Fruit fly (Drosophila melanogaster): ENCODE results near the gene grp.

The grp gene

dm6 chr2L:16743055-16743805 is 63.4 kb downstream of the grp start, which contains the start of the genes LSm7 and BuGZ (continued):
- TF ChIP-seq CG8359 (GFP tag; optimal IDR thresholded peaks at IDR 0.05; ENCODE audit: borderline replicate concordance) (no peak), hb (GFP tag; IDR thresholded peaks at IDR 0.05; ENCODE audit: partially characterized antibody) (no peak), CG18619 (GFP tag; optimal IDR thresholded peaks at IDR 0.05) (peak; percentile 24), hbn (GFP tag; IDR thresholded peaks at IDR 0.05; ENCODE audit: partially characterized antibody) (peak; percentile 55; the same call in 1 of the 2 replicates), CTCF (GFP tag; optimal IDR thresholded peaks at IDR 0.05) (peak; percentile 97), CG32532 (GFP tag; IDR thresholded peaks at IDR 0.05) (peak; percentile 34; the same call in 1 of the 2 replicates), onecut (GFP tag; IDR thresholded peaks at IDR 0.05) (peak; percentile 70; the same call in 1 of the 2 replicates), Camta (GFP tag; optimal IDR thresholded peaks at IDR 0.05) (peak; percentile 25), Myb (GFP tag; optimal IDR thresholded peaks at IDR 0.05) (peak; percentile 4), Eip74EF (GFP tag; optimal IDR thresholded peaks at IDR 0.05) (no peak), stwl (tag; optimal IDR thresholded peaks at IDR 0.05) (peak; percentile 86), Opbp (GFP tag; IDR thresholded peaks at IDR 0.05; ENCODE audit: partially characterized antibody) (peak; percentile 37; the same call in 1 of the 3 replicates), zfh2 (GFP tag; optimal IDR thresholded peaks at IDR 0.05) (no peak), Xbp1 (GFP tag; optimal IDR thresholded peaks at IDR 0.05) (peak; percentile 66), gt (GFP tag; IDR thresholded peaks at IDR 0.05) (no peak), CG6254 (GFP tag; optimal IDR thresholded peaks at IDR 0.05) (peak; percentile 19), CG2116 (GFP tag; optimal IDR thresholded peaks at IDR 0.05) (peak; percentile 85), cg (GFP tag; optimal IDR thresholded peaks at IDR 0.05) (peak; percentile 92), CG6175 (GFP tag; IDR thresholded peaks at IDR 0.05) (no peak), Jarid2 (GFP tag; optimal IDR thresholded peaks at IDR 0.05) (no peak), CG3847 (GFP tag; IDR thresholded peaks at IDR 0.05) (peak; percentile 62), CG9215 (GFP tag; IDR thresholded peaks at IDR 0.05) (no peak), CG3163 (GFP tag; optimal IDR thresholded peaks at IDR 0.05) (no peak), CG30020 (tag; optimal IDR thresholded peaks at IDR 0.05) (peak; percentile 63), CG15601 (tag; optimal IDR thresholded peaks at IDR 0.05) (peak; percentile 62), BEAF-32 (GFP tag; optimal IDR thresholded peaks at IDR 0.05) (peak; percentile 78), CG12236 (GFP tag; optimal IDR thresholded peaks at IDR 0.05) (no peak), slou (GFP tag; optimal IDR thresholded peaks at IDR 0.05) (peak; percentile 23), Aef1 (GFP tag; IDR thresholded peaks at IDR 0.05) (no peak)

dm6 chr2L:16747145-16747544 is 67.3 kb downstream of the grp start:
- TF ChIP-seq CG10267 (tag; optimal IDR thresholded peaks at IDR 0.05) = peak; percentile 17
- peak; percentile 95 for TF ChIP-seq stwl (tag; optimal IDR thresholded peaks at IDR 0.05)
- TF ChIP-seq pb (GFP tag; optimal IDR thresholded peaks at IDR 0.05) = no peak
- no peak for TF ChIP-seq CG15696 (tag; optimal IDR thresholded peaks at IDR 0.05)
- TF ChIP-seq CG6791 (GFP tag; IDR thresholded peaks at IDR 0.05; ENCODE audit: partially characterized antibody) = 0 out of 3 replicates have a peak, but pooled peaks have one; percentile 42
- no peak for TF ChIP-seq E2f1 (GFP tag; IDR thresholded peaks at IDR 0.05)
- TF ChIP-seq CG8290 (GFP tag; optimal IDR thresholded peaks at IDR 0.05) = peak; percentile 33
- no peak for TF ChIP-seq CG8290 (tag; optimal IDR thresholded peaks at IDR 0.05)
- no peak for TF ChIP-seq ac (GFP tag; optimal IDR thresholded peaks at IDR 0.05)
